Fruit fly (Drosophila melanogaster) whole organism, prepupa: ENCODE data around the gene CG13053.

Experiments used
- CG10669 ChIP-seq: fragments of 200-800 bp; sonication (Bioruptor generic); optimal IDR thresholded peaks from 3 replicates; lab custom pipeline; 2018; ENCODE audit warnings: missing biosample characterization, mild to moderate bottlenecking, missing genetic modification characterization, moderate library complexity
- CG11902 ChIP-seq: fragments of 200-800 bp; sonication (Bioruptor generic); optimal IDR thresholded peaks from 3 replicates; lab custom pipeline; 2016; ENCODE audit warnings: missing biosample characterization, missing genetic modification characterization
- CG8319 ChIP-seq: fragments of 200-800 bp; sonication (Bioruptor generic); optimal IDR thresholded peaks from 3 replicates; lab custom pipeline; 2016; ENCODE audit warnings: missing biosample characterization, missing genetic modification characterization
- CG8632 ChIP-seq: fragments of 200-800 bp; sonication (Bioruptor generic); optimal IDR thresholded peaks from 3 replicates; lab custom pipeline; 2016; ENCODE audit warnings: missing biosample characterization, missing genetic modification characterization
- Eip78C ChIP-seq: fragments of 200-800 bp; sonication (Bioruptor generic); peaks from one replicate; lab custom pipeline; 2016; ENCODE audit warnings: missing biosample characterization, missing genetic modification characterization
- Gug ChIP-seq: fragments of 200-800 bp; sonication (Bioruptor generic); IDR thresholded peaks from 2 replicates; pipeline ENCODE4 v1.3.6; 2022; ENCODE audit warnings: missing biosample characterization, missing genetic modification characterization
- Sox102F ChIP-seq: fragments of 200-800 bp; sonication (Bioruptor generic); optimal IDR thresholded peaks from 2 replicates; lab custom pipeline; 2016; ENCODE audit warnings: missing biosample characterization, mild to moderate bottlenecking, missing genetic modification characterization
- fd85E ChIP-seq: fragments of 200-800 bp; sonication (Bioruptor generic); optimal IDR thresholded peaks from 3 replicates; lab custom pipeline; 2016; ENCODE audit warnings: missing biosample characterization, missing genetic modification characterization
- lz ChIP-seq: fragments of 200-800 bp; sonication (Bioruptor generic); optimal IDR thresholded peaks from 3 replicates; lab custom pipeline; 2016; ENCODE audit warnings: missing biosample characterization, missing genetic modification characterization
- ss ChIP-seq, 2 experiments: fragments of 200-800 bp; sonication (Bioruptor generic); optimal IDR thresholded peaks; 2 replicates in 1 of 2; 3 replicates in 1 of 2; lab custom pipeline; 2017 to 2018; ENCODE audit warnings: mild to moderate bottlenecking in 2 of 2, missing biosample characterization in 2 of 2, missing genetic modification characterization in 2 of 2, moderate library complexity in 1 of 2

- TF ChIP-seq CG8632 (GFP tag; lab: Kevin White, UChicago) (no peak), fd85E (GFP tag; lab: Kevin White, UChicago) (no peak), lz (GFP tag; lab: Kevin White, UChicago) (no peak), CG11902 (GFP tag; lab: Kevin White, UChicago) (no peak), CG8319 (GFP tag; lab: Kevin White, UChicago) (no peak), Gug (GFP tag; lab: Robert Waterston, UW) (no peak), Eip78C (peak; percentile 67), Sox102F (GFP tag; lab: Kevin White, UChicago) (no peak), CG10669 (GFP tag; lab: Kevin White, UChicago) (no peak), ss (GFP tag; optimal IDR thresholded peaks at IDR 0.05; lab: Kevin White, UChicago) (no peak)
Measured at dm6 chr3L:16233850-16234494, 25.6 kb downstream of the CG13053 start.
